Fruit fly (Drosophila melanogaster): Measurements from ENCODE around the gene Atg16.

Gene Atg16

DNA sequence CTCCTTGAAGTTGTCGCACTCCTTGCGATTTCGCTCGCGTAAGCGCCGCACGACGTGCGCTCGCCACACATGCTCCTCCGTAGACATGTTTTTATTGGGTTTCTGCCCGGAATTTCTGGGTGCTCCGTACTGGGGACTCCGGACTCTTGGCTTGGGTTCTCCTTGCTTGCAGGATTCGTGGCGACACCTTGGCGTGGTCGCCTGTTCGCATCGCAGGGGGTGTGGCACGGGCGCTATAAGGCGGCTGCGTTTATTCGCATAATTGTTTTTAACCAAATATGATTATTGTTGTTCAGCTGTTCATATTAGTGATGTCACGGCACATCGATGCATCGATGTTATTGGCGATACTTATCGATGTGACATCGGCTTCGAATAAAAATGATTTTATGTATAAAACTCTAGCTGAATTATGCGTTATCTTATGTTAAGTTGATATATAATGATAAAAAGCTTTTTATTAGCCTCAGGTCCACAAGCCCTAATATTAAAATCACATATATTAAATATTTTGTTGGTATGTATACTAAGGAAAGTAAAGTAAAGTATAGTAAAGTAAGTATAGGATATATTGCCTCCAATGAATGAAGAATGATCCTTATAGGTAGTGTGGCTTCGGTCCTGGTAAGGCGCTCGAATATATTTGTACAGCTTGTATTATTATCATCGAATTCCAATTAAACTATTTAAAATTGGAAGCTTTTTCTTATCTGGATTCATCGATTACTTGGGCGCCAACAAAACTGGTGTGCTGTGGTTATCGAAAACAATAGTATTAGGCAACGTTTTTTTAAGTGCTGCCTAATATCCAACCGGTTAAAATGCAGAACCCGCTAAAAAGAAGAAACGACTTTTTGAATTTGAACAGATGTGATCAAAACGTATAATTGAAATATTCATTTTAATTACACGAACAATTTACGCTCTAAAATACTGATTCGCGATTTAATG is at the start of gene Atg16:
Atg16 (minus strand) TSS at position 343 of the 951 bp plus-strand sequence.
- TF ChIP-seq CG4496 (GFP tag; IDR thresholded peaks at IDR 0.05) = no peak
- TF ChIP-seq CG14655 (GFP tag; optimal IDR thresholded peaks at IDR 0.05) = no peak
- no peak for TF ChIP-seq CG32121 (GFP tag; IDR thresholded peaks at IDR 0.05)
- no peak for TF ChIP-seq Snoo (tag; optimal IDR thresholded peaks at IDR 0.05)
- TF ChIP-seq rn (GFP tag; IDR thresholded peaks at IDR 0.05) = no peak
- no peak for TF ChIP-seq Ets98B (GFP tag; IDR thresholded peaks at IDR 0.05)
- no peak for TF ChIP-seq CG8159 (tag; optimal IDR thresholded peaks at IDR 0.05)
- TF ChIP-seq CG13204 (GFP tag; optimal IDR thresholded peaks at IDR 0.05) = no peak
- no peak for TF ChIP-seq Pif1B (GFP tag; optimal IDR thresholded peaks at IDR 0.05)
- no peak for TF ChIP-seq CG10348 (GFP tag; IDR thresholded peaks at IDR 0.05)
- no peak for TF ChIP-seq CG17806 (tag; optimal IDR thresholded peaks at IDR 0.05)
- no peak for TF ChIP-seq CG9948 (tag; optimal IDR thresholded peaks at IDR 0.05)
- no peak for TF ChIP-seq fd96Ca (GFP tag; IDR thresholded peaks at IDR 0.05)
- TF ChIP-seq CG34367 (tag; optimal IDR thresholded peaks at IDR 0.05) = no peak
- TF ChIP-seq Pif1A (GFP tag; optimal IDR thresholded peaks at IDR 0.05) = no peak
- TF ChIP-seq CG8301 (tag; optimal IDR thresholded peaks at IDR 0.05) = no peak
- TF ChIP-seq CG15710 (tag; optimal IDR thresholded peaks at IDR 0.05) = no peak
- TF ChIP-seq CG12605 (GFP tag; IDR thresholded peaks at IDR 0.05) = no peak
- TF ChIP-seq EcR (GFP tag; optimal IDR thresholded peaks at IDR 0.05) = no peak

- TF ChIP-seq CG15710 (tag; optimal IDR thresholded peaks at IDR 0.05) (no peak), EcR (GFP tag; optimal IDR thresholded peaks at IDR 0.05) (no peak), D1 (tag; optimal IDR thresholded peaks at IDR 0.05) (no peak), CG9948 (tag; optimal IDR thresholded peaks at IDR 0.05) (no peak), Pif1A (GFP tag; optimal IDR thresholded peaks at IDR 0.05) (no peak)
These were observed 45.4 kb upstream of the Atg16 start for dm6 chr3R:29880306-29880705.

DNA sequence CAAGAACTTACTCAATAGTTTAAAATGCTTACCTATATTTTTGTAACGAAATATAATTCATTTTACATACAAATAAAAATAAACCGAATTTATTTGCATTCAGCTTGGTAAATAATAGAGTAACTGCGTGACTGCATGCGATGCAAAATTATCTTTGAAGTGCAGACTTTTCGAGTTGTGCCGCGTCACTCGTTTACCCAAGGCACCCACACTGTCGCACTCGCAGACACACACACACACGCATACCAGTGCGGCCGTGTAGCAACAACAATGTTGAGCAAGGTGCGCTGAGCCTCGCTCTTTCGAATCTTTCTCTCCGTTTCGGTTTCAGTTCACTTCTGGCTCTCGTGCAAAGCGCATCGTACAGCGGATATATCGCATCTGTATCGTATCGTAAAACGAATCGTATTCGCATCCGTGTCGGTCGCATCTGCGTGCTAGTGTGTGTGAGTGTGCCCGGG is 41.9 kb upstream of the Atg16 start, which contains the start of gene CG31038:
CG31038 (plus strand) TSS at position 327 of the 461 bp plus-strand sequence.
- peak; percentile 71 for TF ChIP-seq CG12605 (GFP tag; IDR thresholded peaks at IDR 0.05)
- TF ChIP-seq Snoo (tag; optimal IDR thresholded peaks at IDR 0.05) = no peak
- TF ChIP-seq CG14655 (GFP tag; optimal IDR thresholded peaks at IDR 0.05) = peak; percentile 62
- peak; percentile 68 for TF ChIP-seq EcR (GFP tag; optimal IDR thresholded peaks at IDR 0.05)
- TF ChIP-seq Ets98B (GFP tag; IDR thresholded peaks at IDR 0.05) = peak; percentile 85; the same call in 1 of the 2 replicates
- TF ChIP-seq CG15710 (tag; optimal IDR thresholded peaks at IDR 0.05) = peak; percentile 12
- peak; percentile 18 for TF ChIP-seq CG9948 (tag; optimal IDR thresholded peaks at IDR 0.05)
- peak; percentile 29 for TF ChIP-seq gl (tag; optimal IDR thresholded peaks at IDR 0.05)
- TF ChIP-seq fd96Ca (GFP tag; IDR thresholded peaks at IDR 0.05) = peak; percentile 50; the same call in 1 of the 3 replicates
- TF ChIP-seq CG34367 (tag; optimal IDR thresholded peaks at IDR 0.05) = peak; percentile 27
- peak; percentile 62 for TF ChIP-seq Pif1B (GFP tag; optimal IDR thresholded peaks at IDR 0.05)
- peak; percentile 68; the same call in 1 of the 2 replicates for TF ChIP-seq CG32121 (GFP tag; IDR thresholded peaks at IDR 0.05)
- TF ChIP-seq CG8159 (tag; optimal IDR thresholded peaks at IDR 0.05) = peak; percentile 58
- TF ChIP-seq rn (GFP tag; IDR thresholded peaks at IDR 0.05) = no peak
- peak; percentile 55 for TF ChIP-seq CG8301 (tag; optimal IDR thresholded peaks at IDR 0.05)
- TF ChIP-seq CG17806 (tag; optimal IDR thresholded peaks at IDR 0.05) = no peak
- TF ChIP-seq CG4496 (GFP tag; IDR thresholded peaks at IDR 0.05) = peak; percentile 77
- peak; percentile 61 for TF ChIP-seq Pif1A (GFP tag; optimal IDR thresholded peaks at IDR 0.05)
- no peak for TF ChIP-seq CG10348 (GFP tag; IDR thresholded peaks at IDR 0.05)
- no peak for TF ChIP-seq D1 (tag; optimal IDR thresholded peaks at IDR 0.05)
- TF ChIP-seq CG13204 (GFP tag; optimal IDR thresholded peaks at IDR 0.05) = peak; percentile 52

DNA sequence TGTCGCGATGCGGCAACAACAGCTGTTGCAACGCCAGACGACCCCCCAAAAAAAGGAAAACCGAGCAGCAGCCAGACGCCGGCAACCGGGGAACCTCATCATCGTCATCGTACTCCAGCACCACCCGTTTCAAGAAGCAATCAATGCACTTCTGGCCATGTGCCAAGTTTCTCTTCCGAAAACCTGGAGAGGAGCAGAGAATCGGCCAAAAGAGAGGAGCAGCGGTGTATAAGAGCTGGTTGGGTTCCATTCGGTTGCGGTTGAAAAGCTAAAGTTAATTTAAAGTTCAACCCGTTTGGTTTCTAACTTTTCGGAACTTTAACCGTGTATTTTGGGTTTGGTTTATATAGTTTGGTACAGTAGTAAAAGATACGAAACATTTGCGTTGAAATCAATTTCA is 41.3 kb upstream of the Atg16 start:
- TF ChIP-seq CG32121 (GFP tag; IDR thresholded peaks at IDR 0.05) = no peak
- peak; percentile 7; the same call in 1 of the 2 replicates for TF ChIP-seq Ets98B (GFP tag; IDR thresholded peaks at IDR 0.05)
- TF ChIP-seq rn (GFP tag; IDR thresholded peaks at IDR 0.05) = no peak
- TF ChIP-seq CG17806 (tag; optimal IDR thresholded peaks at IDR 0.05) = no peak

DNA sequence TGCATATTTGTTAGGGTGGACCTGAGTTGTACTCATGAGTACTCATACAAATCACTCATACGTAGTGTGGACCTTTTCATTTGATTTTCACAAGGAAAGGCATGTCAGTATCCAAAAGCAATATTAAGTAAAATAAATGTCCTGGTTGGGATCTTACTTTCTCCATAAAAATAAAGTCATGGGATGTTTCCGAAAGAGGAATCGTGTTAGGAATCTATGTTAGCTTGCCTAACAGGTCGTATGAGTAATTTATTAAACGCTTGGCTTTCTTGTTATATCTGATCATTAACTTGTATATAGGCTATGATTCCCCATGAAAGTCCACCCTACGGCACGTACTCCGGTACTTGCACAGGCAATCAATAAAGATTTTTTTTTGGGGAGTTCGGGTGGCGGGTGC is 40.9 kb upstream of the Atg16 start:
- TF ChIP-seq CG8159 (tag; optimal IDR thresholded peaks at IDR 0.05) (peak; percentile 96), CG15710 (tag; optimal IDR thresholded peaks at IDR 0.05) (peak; percentile 63), CG14655 (GFP tag; optimal IDR thresholded peaks at IDR 0.05) (no peak), CG4496 (GFP tag; IDR thresholded peaks at IDR 0.05) (peak; percentile 65), CG17806 (tag; optimal IDR thresholded peaks at IDR 0.05) (peak; percentile 64), Ets98B (GFP tag; IDR thresholded peaks at IDR 0.05) (peak; percentile 38; the same call in 1 of the 2 replicates), EcR (GFP tag; optimal IDR thresholded peaks at IDR 0.05) (no peak), Pif1B (GFP tag; optimal IDR thresholded peaks at IDR 0.05) (peak; percentile 84), CG9948 (tag; optimal IDR thresholded peaks at IDR 0.05) (peak; percentile 68), Snoo (tag; optimal IDR thresholded peaks at IDR 0.05) (peak; percentile 49), CG34367 (tag; optimal IDR thresholded peaks at IDR 0.05) (peak; percentile 52), CG13204 (GFP tag; optimal IDR thresholded peaks at IDR 0.05) (no peak), CG12605 (GFP tag; IDR thresholded peaks at IDR 0.05) (no peak), D1 (tag; optimal IDR thresholded peaks at IDR 0.05) (no peak), gl (tag; optimal IDR thresholded peaks at IDR 0.05) (peak; percentile 49), Pif1A (GFP tag; optimal IDR thresholded peaks at IDR 0.05) (peak; percentile 85), rn (GFP tag; IDR thresholded peaks at IDR 0.05) (no peak), fd96Ca (GFP tag; IDR thresholded peaks at IDR 0.05) (peak; percentile 66; the same call in 2 of the 3 replicates), CG8301 (tag; optimal IDR thresholded peaks at IDR 0.05) (peak; percentile 82), CG32121 (GFP tag; IDR thresholded peaks at IDR 0.05) (peak; percentile 54; the same call in 1 of the 2 replicates)

All from whole organism, pupa.